Fruit fly (Drosophila melanogaster) whole organism, wandering third instar larva: ENCODE data around the gene Surf1.
A peak's percentile ranks its signal among the peaks of the same experiment; 100 is the strongest.

Experiments
- CG9705 ChIP-seq: fragments of 200-800 bp; sonication (Bioruptor generic); optimal IDR thresholded peaks from 2 replicates; lab custom pipeline; 2018; ENCODE audit warnings: missing biosample characterization, mild to moderate bottlenecking, missing genetic modification characterization
- Dfd ChIP-seq: fragments of >200 bp; optimal IDR thresholded peaks from 2 replicates; lab custom pipeline; 2017; ENCODE audit warnings: missing biosample characterization, missing genetic modification characterization
- GATAd ChIP-seq: sonication (Bioruptor generic); optimal IDR thresholded peaks from 2 replicates; lab custom pipeline; 2016; ENCODE audit warnings: missing biosample characterization, missing genetic modification characterization
- HLH106 ChIP-seq: fragments of 200-800 bp; optimal IDR thresholded peaks from 3 replicates; lab custom pipeline; 2019; ENCODE audit warnings: missing biosample characterization, mild to moderate bottlenecking, missing genetic modification characterization, moderate library complexity
- fru ChIP-seq: fragments of 200-800 bp; sonication (Bioruptor generic); optimal IDR thresholded peaks from 3 replicates; lab custom pipeline; 2016; ENCODE audit warnings: missing biosample characterization, mild to moderate bottlenecking, missing genetic modification characterization
- h ChIP-seq: fragments of 200-800 bp; sonication (Bioruptor generic); optimal IDR thresholded peaks from 3 replicates; lab custom pipeline; 2016; ENCODE audit warnings: missing biosample characterization, mild to moderate bottlenecking, missing genetic modification characterization
- pan ChIP-seq: fragments of >200 bp; optimal IDR thresholded peaks from 2 replicates; lab custom pipeline; 2017

dm6 chr3L:6977391-6977790 is 19.2 kb downstream of the Surf1 start:
- peak; percentile 75 for TF ChIP-seq HLH106
- TF ChIP-seq CG9705 (GFP tag; lab: Kevin White, UChicago): peak; percentile 5
- TF ChIP-seq GATAd (GFP tag; lab: Kevin White, UChicago): no peak
- TF ChIP-seq pan (lab: Kevin White, UChicago): no peak
- no peak for TF ChIP-seq Dfd (GFP tag; lab: Kevin White, UChicago)
- peak; percentile 54 for TF ChIP-seq fru (GFP tag; lab: Kevin White, UChicago)
- peak; percentile 68 for TF ChIP-seq h (GFP tag; lab: Kevin White, UChicago)
